Fruit fly (Drosophila melanogaster): ENCODE measurements around the gene Ptpmeg.
A peak's percentile ranks its signal among the peaks of the same experiment; 100 is the strongest.

The Ptpmeg gene

dm6 chr3L:395192-395591 lies 67.3 kb downstream of the Ptpmeg start (continued):
- TF ChIP-seq CG10543 (GFP tag; optimal IDR thresholded peaks at IDR 0.05) = peak; percentile 2
- TF ChIP-seq PHDP (tag; optimal IDR thresholded peaks at IDR 0.05) = peak; percentile 29
- no peak for TF ChIP-seq CG3281 (GFP tag; optimal IDR thresholded peaks at IDR 0.05)
- no peak for TF ChIP-seq CG17186 (GFP tag; optimal IDR thresholded peaks at IDR 0.05)
- peak; percentile 44 for TF ChIP-seq CG7839 (tag; optimal IDR thresholded peaks at IDR 0.05)
- peak; percentile 8 for TF ChIP-seq CG18599 (GFP tag; optimal IDR thresholded peaks at IDR 0.05)
- TF ChIP-seq ATbp (GFP tag; optimal IDR thresholded peaks at IDR 0.05) = no peak
- no peak for TF ChIP-seq Awh (GFP tag; IDR thresholded peaks at IDR 0.05)
- TF ChIP-seq Blimp-1 (GFP tag; optimal IDR thresholded peaks at IDR 0.05) = peak; percentile 16
- TF ChIP-seq CG11504 (tag; optimal IDR thresholded peaks at IDR 0.05) = peak; percentile 60
- 0 out of 2 replicates have a peak, but pooled peaks have one; percentile 22 for TF ChIP-seq Rfx (GFP tag; IDR thresholded peaks at IDR 0.05)
- TF ChIP-seq CG8924 (tag; optimal IDR thresholded peaks at IDR 0.05) = peak; percentile 11
- TF ChIP-seq CG12659 (GFP tag; optimal IDR thresholded peaks at IDR 0.05) = peak; percentile 5
- TF ChIP-seq CG18619 (GFP tag; optimal IDR thresholded peaks at IDR 0.05) = no peak
- peak; percentile 54 for TF ChIP-seq CG13424 (tag; optimal IDR thresholded peaks at IDR 0.05)
- TF ChIP-seq CG13123 (GFP tag; optimal IDR thresholded peaks at IDR 0.05) = no peak
- no peak for TF ChIP-seq lov (optimal IDR thresholded peaks at IDR 0.05)
- TF ChIP-seq lov (GFP tag; IDR thresholded peaks at IDR 0.05) = no peak
- peak; percentile 48 for TF ChIP-seq sens (GFP tag)
- TF ChIP-seq CG17829 (tag; optimal IDR thresholded peaks at IDR 0.05) = peak; percentile 9
- TF ChIP-seq en (GFP tag; optimal IDR thresholded peaks at IDR 0.05) = no peak
- TF ChIP-seq CG15601 (tag; optimal IDR thresholded peaks at IDR 0.05) = peak; percentile 14
- no peak for TF ChIP-seq CG18011 (GFP tag; optimal IDR thresholded peaks at IDR 0.05)
- TF ChIP-seq Lhr (GFP tag; optimal IDR thresholded peaks at IDR 0.05) = no peak
- peak; percentile 62 for TF ChIP-seq gem (tag; optimal IDR thresholded peaks at IDR 0.05)
- TF ChIP-seq gro (GFP tag; optimal IDR thresholded peaks at IDR 0.05) = no peak
- TF ChIP-seq Oli (tag; optimal IDR thresholded peaks at IDR 0.05) = peak; percentile 34
- peak; percentile 30 for TF ChIP-seq CoRest (tag; optimal IDR thresholded peaks at IDR 0.05)
- peak in 1 of 2 experiments; percentile 20 for TF ChIP-seq Hr51 (GFP tag; optimal IDR thresholded peaks at IDR 0.05)
- peak; percentile 30 for TF ChIP-seq D19A (tag; optimal IDR thresholded peaks at IDR 0.05)
- peak; percentile 45 for TF ChIP-seq CG10979 (tag; optimal IDR thresholded peaks at IDR 0.05)
- TF ChIP-seq CG18262 (tag; optimal IDR thresholded peaks at IDR 0.05) = peak; percentile 40
- peak; percentile 25 for TF ChIP-seq CG12391 (tag; optimal IDR thresholded peaks at IDR 0.05)
- TF ChIP-seq lola (GFP tag; optimal IDR thresholded peaks at IDR 0.05) = peak in 1 of 3 experiments; percentile 46
- no peak for TF ChIP-seq grn (GFP tag; optimal IDR thresholded peaks at IDR 0.05)
- peak; percentile 13 for TF ChIP-seq zf30C (GFP tag; optimal IDR thresholded peaks at IDR 0.05)
- TF ChIP-seq dmrt99B (tag; optimal IDR thresholded peaks at IDR 0.05) = peak; percentile 40
- no peak for TF ChIP-seq CG2875 (GFP tag; optimal IDR thresholded peaks at IDR 0.05)
- TF ChIP-seq bsh (GFP tag; optimal IDR thresholded peaks at IDR 0.05) = peak in 1 of 2 experiments; percentile 49
- TF ChIP-seq NfI (GFP tag; optimal IDR thresholded peaks at IDR 0.05) = peak; percentile 0
- TF ChIP-seq kni (GFP tag; optimal IDR thresholded peaks at IDR 0.05) = peak; percentile 24
- TF ChIP-seq Ptx1 (GFP tag; IDR thresholded peaks at IDR 0.05) = peak; percentile 27; the same call in 1 of the 2 replicates
- TF ChIP-seq CG2120 (GFP tag; optimal IDR thresholded peaks at IDR 0.05) = peak; percentile 12
- TF ChIP-seq trem (tag; optimal IDR thresholded peaks at IDR 0.05) = peak; percentile 6

All from whole organism, embryonic.